Worm (Caenorhabditis elegans) whole organism, late embryonic: Measurements from ENCODE around the gene ags-3.
A peak's percentile ranks its signal among the peaks of the same experiment; 100 is the strongest.

ENCODE experiments used
- C08G9.2 ChIP-seq: sonication (generic microtip); optimal IDR thresholded peaks from 2 replicates; lab custom pipeline; 2016; ENCODE audit warnings: mild to moderate bottlenecking, missing genetic modification characterization, moderate library complexity, missing compliant biosample characterization
- F13H6.1 ChIP-seq: sonication (generic microtip); optimal IDR thresholded peaks from 2 replicates; lab custom pipeline; 2016; ENCODE audit warnings: missing genetic modification characterization, missing compliant biosample characterization
- K02D7.2 ChIP-seq: sonication (generic microtip); optimal IDR thresholded peaks from 2 replicates; lab custom pipeline; 2017; ENCODE audit warnings: mild to moderate bottlenecking, missing genetic modification characterization, missing compliant biosample characterization
- ahr-1 ChIP-seq: sonication (generic microtip); optimal IDR thresholded peaks from 2 replicates; lab custom pipeline; 2016; ENCODE audit warnings: missing genetic modification characterization, missing compliant biosample characterization
- ceh-14 ChIP-seq: sonication (generic microtip); optimal IDR thresholded peaks from 2 replicates; lab custom pipeline; 2016; ENCODE audit warnings: missing genotype, missing genetic modification characterization, missing compliant biosample characterization
- ceh-18 ChIP-seq: sonication (generic microtip); optimal IDR thresholded peaks from 2 replicates; lab custom pipeline; 2016; ENCODE audit warnings: missing genetic modification characterization, missing compliant biosample characterization
- ceh-2 ChIP-seq: sonication (generic microtip); optimal IDR thresholded peaks from 2 replicates; lab custom pipeline; 2016; ENCODE audit warnings: missing genotype, missing genetic modification characterization, missing compliant biosample characterization
- ceh-24 ChIP-seq: sonication (generic microtip); optimal IDR thresholded peaks from 2 replicates; lab custom pipeline; 2016; ENCODE audit warnings: mild to moderate bottlenecking, missing genetic modification characterization, missing compliant biosample characterization
- ceh-30 ChIP-seq: fragments of 150-350 bp; optimal IDR thresholded peaks from 2 replicates; lab custom pipeline; 2014; ENCODE audit warnings: missing biosample characterization, missing genetic modification characterization
- ceh-31 ChIP-seq: sonication (generic microtip); optimal IDR thresholded peaks from 2 replicates; lab custom pipeline; 2016; ENCODE audit warnings: missing genetic modification characterization, missing compliant biosample characterization
- ceh-34 ChIP-seq: sonication (generic microtip); optimal IDR thresholded peaks from 2 replicates; lab custom pipeline; 2016; ENCODE audit warnings: mild to moderate bottlenecking, missing genetic modification characterization, missing compliant biosample characterization
- ceh-45 ChIP-seq: fragments of 200-800 bp; sonication (Bioruptor generic); IDR thresholded peaks from 2 replicates; pipeline ENCODE4 v1.3.6; 2022; ENCODE audit warnings: missing genetic modification reagents, missing genetic modification characterization, missing compliant biosample characterization
- che-1 ChIP-seq: sonication (generic microtip); optimal IDR thresholded peaks from 2 replicates; lab custom pipeline; 2016; ENCODE audit warnings: mild to moderate bottlenecking, missing genetic modification characterization, missing compliant biosample characterization
- dmd-4 ChIP-seq: sonication (generic microtip); optimal IDR thresholded peaks from 2 replicates; lab custom pipeline; 2016; ENCODE audit warnings: borderline replicate concordance, missing genetic modification characterization, missing compliant biosample characterization
- dve-1 ChIP-seq: sonication (generic microtip); optimal IDR thresholded peaks from 2 replicates; lab custom pipeline; 2017; ENCODE audit warnings: antibody characterized with exemption, mild to moderate bottlenecking, missing genetic modification characterization, missing compliant biosample characterization
- elt-2 ChIP-seq: sonication (generic microtip); optimal IDR thresholded peaks from 2 replicates; lab custom pipeline; 2016; ENCODE audit warnings: missing genetic modification reagents, missing genetic modification characterization, missing compliant biosample characterization
- elt-4 ChIP-seq: sonication (generic microtip); optimal IDR thresholded peaks from 2 replicates; lab custom pipeline; 2016; ENCODE audit warnings: missing genetic modification characterization, missing compliant biosample characterization
- ets-4 ChIP-seq: sonication (generic microtip); optimal IDR thresholded peaks from 2 replicates; lab custom pipeline; 2016; ENCODE audit warnings: missing genetic modification characterization, missing compliant biosample characterization
- hlh-30 ChIP-seq: sonication (generic microtip); optimal IDR thresholded peaks from 2 replicates; lab custom pipeline; 2017; ENCODE audit warnings: antibody characterized with exemption, missing genetic modification characterization, missing compliant biosample characterization; ENCODE audit not compliant: insufficient read depth
- hlh-6 ChIP-seq: sonication (generic microtip); optimal IDR thresholded peaks from 2 replicates; lab custom pipeline; 2016; ENCODE audit warnings: missing genotype, missing genetic modification characterization, missing compliant biosample characterization
- hlh-8 ChIP-seq: sonication (generic microtip); optimal IDR thresholded peaks from 2 replicates; lab custom pipeline; 2016; ENCODE audit warnings: missing genotype, missing genetic modification characterization, missing compliant biosample characterization
- lin-11 ChIP-seq: fragments of 200-800 bp; sonication (Bioruptor generic); optimal IDR thresholded peaks from 2 replicates; lab custom pipeline; 2018; ENCODE audit warnings: mild to moderate bottlenecking, missing genetic modification characterization, missing compliant biosample characterization
- madf-2 ChIP-seq: sonication (generic microtip); optimal IDR thresholded peaks from 2 replicates; lab custom pipeline; 2017; ENCODE audit warnings: missing genetic modification characterization, missing compliant biosample characterization
- nfya-1 ChIP-seq: sonication (generic microtip); optimal IDR thresholded peaks from 2 replicates; lab custom pipeline; 2017; ENCODE audit warnings: missing genetic modification characterization, mild to moderate bottlenecking, missing compliant biosample characterization, antibody characterized with exemption, moderate library complexity
- nhr-232 ChIP-seq: sonication (generic microtip); optimal IDR thresholded peaks from 2 replicates; lab custom pipeline; 2016; ENCODE audit warnings: missing genetic modification characterization, missing compliant biosample characterization
- pat-9 ChIP-seq: fragments of 200-800 bp; sonication (Bioruptor generic); optimal IDR thresholded peaks from 2 replicates; lab custom pipeline; 2018; ENCODE audit warnings: mild to moderate bottlenecking, missing genetic modification characterization, moderate library complexity, missing compliant biosample characterization
- pax-1 ChIP-seq: fragments of 150-350 bp; optimal IDR thresholded peaks from 2 replicates; lab custom pipeline; 2014; ENCODE audit warnings: missing biosample characterization, missing genetic modification characterization
- pha-2 ChIP-seq: sonication (generic microtip); optimal IDR thresholded peaks from 2 replicates; lab custom pipeline; 2017; ENCODE audit warnings: mild to moderate bottlenecking, missing genetic modification characterization, missing compliant biosample characterization
- pqm-1 ChIP-seq: sonication (generic microtip); optimal IDR thresholded peaks from 2 replicates; lab custom pipeline; 2016; ENCODE audit warnings: missing genetic modification characterization, missing compliant biosample characterization
- pros-1 ChIP-seq: fragments of 150-350 bp; optimal IDR thresholded peaks from 2 replicates; lab custom pipeline; 2014; ENCODE audit warnings: missing biosample characterization, missing genetic modification reagents, missing genetic modification characterization
- ref-2 ChIP-seq: sonication (generic microtip); optimal IDR thresholded peaks from 2 replicates; lab custom pipeline; 2016; ENCODE audit warnings: missing genetic modification characterization, missing compliant biosample characterization
- rnt-1 ChIP-seq: sonication (generic microtip); optimal IDR thresholded peaks from 2 replicates; lab custom pipeline; 2016; ENCODE audit warnings: missing genetic modification characterization, missing compliant biosample characterization
- sdc-2 ChIP-seq: sonication (generic microtip); optimal IDR thresholded peaks from 2 replicates; lab custom pipeline; 2016; ENCODE audit warnings: missing genotype, missing genetic modification characterization, missing compliant biosample characterization
- sox-2 ChIP-seq: fragments of 200-800 bp; sonication (Bioruptor generic); IDR thresholded peaks from 2 replicates; pipeline ENCODE4 v1.3.6; 2022; ENCODE audit warnings: missing genetic modification reagents, missing genetic modification characterization, missing compliant biosample characterization
- sox-4 ChIP-seq: sonication (generic microtip); optimal IDR thresholded peaks from 2 replicates; lab custom pipeline; 2017; ENCODE audit warnings: mild to moderate bottlenecking, missing genetic modification characterization, inconsistent platforms, missing compliant biosample characterization
- syd-9 ChIP-seq: sonication (generic microtip); optimal IDR thresholded peaks from 2 replicates; lab custom pipeline; 2016; ENCODE audit warnings: mild to moderate bottlenecking, missing genetic modification characterization, moderate library complexity, missing compliant biosample characterization
- tbx-2 ChIP-seq: sonication (generic microtip); optimal IDR thresholded peaks from 2 replicates; lab custom pipeline; 2016; ENCODE audit warnings: missing genetic modification characterization, missing compliant biosample characterization
- tbx-7 ChIP-seq: sonication (generic microtip); optimal IDR thresholded peaks from 2 replicates; lab custom pipeline; 2016; ENCODE audit warnings: missing genotype, missing genetic modification characterization, missing compliant biosample characterization
- unc-3 ChIP-seq, 2 experiments: fragments of 200-800 bp in 1 of 2; sonication (Bioruptor generic) in 1 of 2; sonication (generic microtip) in 1 of 2; conservative IDR thresholded peaks in 1 of 2; optimal IDR thresholded peaks in 1 of 2; 2 replicates each; pipeline versions ENCODE4 v1.3.6 to Lab custom; 2016 to 2022; ENCODE audit warnings: missing compliant biosample characterization in 2 of 2, missing genetic modification characterization in 2 of 2, missing genetic modification reagents in 1 of 2
- unc-55 ChIP-seq: sonication (generic microtip); optimal IDR thresholded peaks from 2 replicates; lab custom pipeline; 2017; ENCODE audit warnings: missing biosample characterization, missing genetic modification reagents, missing genetic modification characterization
- unc-86 ChIP-seq: sonication (generic microtip); optimal IDR thresholded peaks from 2 replicates; lab custom pipeline; 2016; ENCODE audit warnings: missing genetic modification characterization, missing compliant biosample characterization
- ztf-16 ChIP-seq: sonication (generic microtip); optimal IDR thresholded peaks from 2 replicates; lab custom pipeline; 2017; ENCODE audit warnings: missing genetic modification characterization, missing compliant biosample characterization

The ags-3 gene

DNA sequence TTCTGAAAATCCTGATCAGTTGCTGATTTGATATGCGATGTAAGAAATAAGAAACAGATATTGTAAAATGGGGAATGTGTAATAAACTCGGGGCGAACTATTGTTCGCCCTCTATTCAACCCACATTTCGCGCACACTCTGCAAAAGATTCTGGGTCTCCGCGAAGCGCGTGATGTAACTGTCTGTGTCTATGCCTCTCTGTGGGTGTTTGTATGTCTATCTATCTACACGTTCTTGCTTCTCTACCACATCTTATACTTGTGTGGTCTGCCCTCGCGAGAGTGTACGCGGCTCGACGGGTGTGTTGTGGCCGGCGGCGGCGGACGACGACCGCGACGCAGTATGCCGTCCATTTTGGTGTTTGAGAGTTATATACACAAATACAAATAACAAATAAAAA, 33.1 kb upstream of the ags-3 start:
- TF ChIP-seq unc-86 (tag; lab: Kevin White, UChicago) (peak; percentile 38), ref-2 (tag; lab: Kevin White, UChicago) (no peak), sdc-2 (peak; percentile 53), lin-11 (no peak), rnt-1 (tag; lab: Kevin White, UChicago) (peak; percentile 81), nhr-232 (tag; lab: Kevin White, UChicago) (no peak), hlh-30 (peak; percentile 91), ceh-18 (tag; lab: Kevin White, UChicago) (peak; percentile 38), sox-4 (tag; lab: Kevin White, UChicago) (no peak), pros-1 (tag; lab: Kevin White, UChicago) (peak; percentile 75), ceh-34 (tag; lab: Kevin White, UChicago) (peak; percentile 68), ets-4 (tag; lab: Kevin White, UChicago) (peak; percentile 36), che-1 (tag; lab: Kevin White, UChicago) (peak; percentile 27), madf-2 (tag; lab: Kevin White, UChicago) (peak; percentile 40), sox-2 (GFP tag; lab: Robert Waterston, UW) (peak; percentile 26; the same call in 1 of the 2 replicates), F13H6.1 (tag; lab: Kevin White, UChicago) (peak; percentile 49), hlh-8 (tag; lab: Kevin White, UChicago) (peak; percentile 1), unc-3 (GFP tag; conservative IDR thresholded peaks at IDR 0.05; lab: Robert Waterston, UW) (no peak), unc-3 (tag; optimal IDR thresholded peaks at IDR 0.05; lab: Kevin White, UChicago) (no peak), ceh-30 (tag; lab: Kevin White, UChicago) (peak; percentile 69), nfya-1 (tag; lab: Kevin White, UChicago) (peak; percentile 74), dmd-4 (peak; percentile 56), tbx-2 (peak; percentile 77), ceh-45 (GFP tag; lab: Robert Waterston, UW) (no peak), C08G9.2 (tag; lab: Kevin White, UChicago) (peak; percentile 12), pha-2 (tag; lab: Kevin White, UChicago) (peak; percentile 32), ceh-31 (tag; lab: Kevin White, UChicago) (peak; percentile 69), elt-2 (tag; lab: Kevin White, UChicago) (peak; percentile 71), dve-1 (tag; lab: Kevin White, UChicago) (peak; percentile 27), tbx-7 (tag; lab: Kevin White, UChicago) (no peak), unc-55 (GFP tag; lab: Kevin White, UChicago) (peak; percentile 60), ceh-2 (tag; lab: Kevin White, UChicago) (peak; percentile 34), pat-9 (tag; lab: Kevin White, UChicago) (peak; percentile 32)

DNA sequence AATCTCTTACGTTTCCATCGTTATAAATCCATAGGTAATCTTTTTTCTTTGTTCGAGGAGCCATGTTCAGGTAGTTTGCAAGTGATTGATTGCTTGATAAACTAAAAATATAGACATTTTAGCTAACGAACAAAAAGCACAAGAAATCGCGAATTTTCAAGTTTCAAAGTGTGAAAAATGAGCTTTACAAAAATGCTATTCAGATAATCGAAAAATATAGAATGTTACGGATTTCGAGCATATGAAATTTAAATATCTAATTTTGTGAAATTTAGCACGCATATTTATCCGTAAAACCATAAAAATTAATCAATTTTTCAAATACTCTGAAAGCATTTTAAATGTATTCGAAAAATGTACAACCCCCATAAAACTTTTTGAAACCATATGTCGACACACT, 32.0 kb upstream of the ags-3 start, which contains the start of gene C26B9.6:
Gene C26B9.6 (minus strand): TSS at position 101 of the 400 bp plus-strand sequence.
- TF ChIP-seq pax-1 (no peak), ceh-34 (tag; lab: Kevin White, UChicago) (no peak), ztf-16 (tag; lab: Kevin White, UChicago) (no peak), elt-4 (tag; lab: Kevin White, UChicago) (no peak), ceh-14 (no peak), ahr-1 (tag; lab: Kevin White, UChicago) (no peak), syd-9 (tag; lab: Kevin White, UChicago) (no peak), ceh-24 (tag; lab: Kevin White, UChicago) (no peak), sox-2 (GFP tag; lab: Robert Waterston, UW) (no peak), pat-9 (tag; lab: Kevin White, UChicago) (no peak), K02D7.2 (tag; lab: Kevin White, UChicago) (no peak), pqm-1 (tag; lab: Kevin White, UChicago) (no peak), hlh-6 (tag; lab: Kevin White, UChicago) (no peak)
